Worm (Caenorhabditis elegans): ENCODE measurements around the gene T02B11.8.

DNA sequence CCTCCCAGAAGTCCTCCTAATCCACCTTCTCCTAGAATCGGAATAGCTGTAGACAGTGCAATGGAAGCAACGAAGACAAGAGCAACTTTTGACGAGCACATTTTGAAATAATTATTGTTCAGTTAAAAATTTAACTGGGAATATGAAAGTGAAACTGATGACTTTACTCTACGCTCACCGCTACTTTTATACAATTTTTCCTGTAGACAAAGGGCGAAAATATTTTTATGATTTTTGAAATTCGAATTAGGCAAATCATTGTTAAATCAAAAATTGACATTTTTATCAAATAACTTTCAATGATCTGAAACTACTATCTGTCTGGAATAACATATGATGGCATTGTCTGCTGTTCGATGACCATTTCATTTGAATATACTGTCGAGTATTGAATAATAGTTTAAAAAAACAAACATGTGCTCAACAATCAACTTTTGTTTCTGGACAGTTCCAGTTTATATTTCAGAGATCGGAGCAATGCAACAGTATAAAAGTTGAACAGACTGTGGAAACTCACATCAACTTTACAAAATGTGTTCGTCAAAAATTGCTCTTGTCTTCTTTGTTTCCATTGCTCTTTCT, 15.1 kb upstream of the T02B11.8 start, which contains the start of the genes srlf-23 and srlf-20:
- no peak for TF ChIP-seq jun-1 (tag; optimal IDR thresholded peaks at IDR 0.05)
- no peak for TF ChIP-seq nhr-237 (tag; optimal IDR thresholded peaks at IDR 0.05)
- no peak for TF ChIP-seq sox-4 (tag; optimal IDR thresholded peaks at IDR 0.05)
